Fruit fly (Drosophila melanogaster) whole organism, embryonic: ENCODE data around the gene CG14341.

Experiments used
- CG10147 ChIP-seq: fragments of 200-800 bp; sonication (Bioruptor generic); optimal IDR thresholded peaks from 2 replicates; lab custom pipeline; 2019; ENCODE audit warnings: missing biosample characterization, mild to moderate bottlenecking, missing genetic modification characterization, moderate library complexity
- CG10267 ChIP-seq: fragments of 200-800 bp; sonication (Bioruptor generic); optimal IDR thresholded peaks from 2 replicates; lab custom pipeline; 2018; ENCODE audit warnings: missing biosample characterization, mild to moderate bottlenecking, missing genetic modification characterization, moderate library complexity
- CG12155 ChIP-seq: fragments of 200-800 bp; sonication (Bioruptor generic); optimal IDR thresholded peaks from 3 replicates; lab custom pipeline; 2016; ENCODE audit warnings: missing biosample characterization, missing genetic modification characterization
- CG12391 ChIP-seq: fragments of 200-800 bp; sonication (Bioruptor generic); optimal IDR thresholded peaks from 3 replicates; lab custom pipeline; 2018; ENCODE audit warnings: missing biosample characterization, mild to moderate bottlenecking, missing genetic modification characterization, moderate library complexity
- CG13123 ChIP-seq: fragments of 200-800 bp; sonication (Bioruptor generic); optimal IDR thresholded peaks from 2 replicates; lab custom pipeline; 2016; ENCODE audit warnings: missing biosample characterization, missing genetic modification characterization
- CG14014 ChIP-seq: fragments of 200-800 bp; sonication (Bioruptor generic); IDR thresholded peaks from 2 replicates; pipeline ENCODE4 v1.3.6; 2022; ENCODE audit warnings: missing biosample characterization, missing genetic modification characterization
- CG14667 ChIP-seq: fragments of 200-800 bp; sonication (Bioruptor generic); IDR thresholded peaks from 2 replicates; pipeline ENCODE4 v1.3.6; 2022; ENCODE audit warnings: missing biosample characterization, missing genetic modification characterization
- CG1647 ChIP-seq: fragments of 200-800 bp; sonication (Bioruptor generic); optimal IDR thresholded peaks from 3 replicates; lab custom pipeline; 2016; ENCODE audit warnings: missing biosample characterization, missing genetic modification characterization
- CG2199 ChIP-seq: fragments of 200-800 bp; sonication (Bioruptor generic); IDR thresholded peaks from 3 replicates; pipeline ENCODE4 v1.3.6; 2022; ENCODE audit warnings: missing biosample characterization, missing genetic modification characterization
- CG33213 ChIP-seq: fragments of 200-800 bp; sonication (Bioruptor generic); optimal IDR thresholded peaks from 3 replicates; lab custom pipeline; 2016; ENCODE audit warnings: missing biosample characterization, missing genetic modification characterization
- CG6654 ChIP-seq: fragments of 200-800 bp; sonication (Bioruptor generic); optimal IDR thresholded peaks from 2 replicates; lab custom pipeline; 2017; ENCODE audit warnings: missing biosample characterization, mild to moderate bottlenecking, missing genetic modification characterization
- CG6765 ChIP-seq: fragments of 200-800 bp; sonication (Bioruptor generic); optimal IDR thresholded peaks from 3 replicates; lab custom pipeline; 2017; ENCODE audit warnings: missing biosample characterization, mild to moderate bottlenecking, missing genetic modification characterization
- CG6813 ChIP-seq: fragments of 200-800 bp; sonication (Bioruptor generic); optimal IDR thresholded peaks from 2 replicates; lab custom pipeline; 2017; ENCODE audit warnings: missing biosample characterization, missing genetic modification characterization, mild to moderate bottlenecking, moderate library complexity, missing genetic modification reagents
- CG7987 ChIP-seq: fragments of 200-800 bp; sonication (Bioruptor generic); optimal IDR thresholded peaks from 2 replicates; lab custom pipeline; 2018; ENCODE audit warnings: missing biosample characterization, mild to moderate bottlenecking, missing genetic modification characterization, moderate library complexity
- CG8924 ChIP-seq: fragments of 200-800 bp; optimal IDR thresholded peaks from 3 replicates; lab custom pipeline; 2019; ENCODE audit warnings: missing biosample characterization, mild to moderate bottlenecking, missing genetic modification characterization, moderate library complexity
- CG9817 ChIP-seq: fragments of 200-800 bp; sonication (Bioruptor generic); optimal IDR thresholded peaks from 2 replicates; lab custom pipeline; 2018; ENCODE audit warnings: missing biosample characterization, mild to moderate bottlenecking, missing genetic modification characterization, moderate library complexity
- CrebB ChIP-seq: fragments of 200-800 bp; sonication (Bioruptor generic); optimal IDR thresholded peaks from 3 replicates; lab custom pipeline; 2018; ENCODE audit warnings: missing biosample characterization, mild to moderate bottlenecking, missing genetic modification characterization
- D ChIP-seq, 2 experiments: fragments of 200-800 bp in 1 of 2; fragments of >200 bp in 1 of 2; sonication (Bioruptor generic) in 1 of 2; optimal IDR thresholded peaks; 2 replicates in 1 of 2; 3 replicates in 1 of 2; lab custom pipeline; 2017; ENCODE audit warnings: mild to moderate bottlenecking in 1 of 2, missing biosample characterization in 1 of 2, missing genetic modification characterization in 1 of 2, missing genetic modification reagents in 1 of 2
- Doc2 ChIP-seq: fragments of 200-800 bp; sonication (Bioruptor generic); IDR thresholded peaks from 2 replicates; pipeline ENCODE4 v1.3.6; 2022; ENCODE audit warnings: missing biosample characterization, missing genetic modification characterization
- Ets65A ChIP-seq: fragments of 200-800 bp; sonication (Bioruptor generic); peaks from one replicate; lab custom pipeline; 2016; ENCODE audit warnings: missing biosample characterization, missing genetic modification characterization
- Hmr ChIP-seq: fragments of 200-800 bp; sonication (Bioruptor generic); optimal IDR thresholded peaks from 3 replicates; lab custom pipeline; 2017; ENCODE audit warnings: mild to moderate bottlenecking, missing biosample characterization, missing genetic modification reagents, missing genetic modification characterization
- Lpt ChIP-seq: fragments of >200 bp; optimal IDR thresholded peaks from 2 replicates; lab custom pipeline; 2018; ENCODE audit warnings: missing biosample characterization, missing genetic modification characterization
- Max ChIP-seq: fragments of 200-800 bp; sonication (Bioruptor generic); optimal IDR thresholded peaks from 2 replicates; lab custom pipeline; 2016; ENCODE audit warnings: missing biosample characterization, mild to moderate bottlenecking, missing genetic modification characterization
- Mes4 ChIP-seq: fragments of 200-800 bp; sonication (Bioruptor generic); optimal IDR thresholded peaks from 2 replicates; lab custom pipeline; 2016; ENCODE audit warnings: missing biosample characterization, missing genetic modification characterization
- NFAT ChIP-seq: fragments of 200-800 bp; sonication (Bioruptor generic); IDR thresholded peaks from 2 replicates; pipeline ENCODE4 v1.3.6; 2022; ENCODE audit warnings: missing biosample characterization, missing genetic modification characterization
- PHDP ChIP-seq: fragments of 200-800 bp; sonication (Bioruptor generic); optimal IDR thresholded peaks from 3 replicates; lab custom pipeline; 2018; ENCODE audit warnings: missing biosample characterization, mild to moderate bottlenecking, missing genetic modification characterization, moderate library complexity
- Stat92E ChIP-seq, 3 experiments: fragments of >200 bp in 2 of 3; fragments of 200-800 bp in 1 of 3; sonication (Bioruptor generic) in 1 of 3; optimal IDR thresholded peaks; 2 replicates each; lab custom pipeline; 2017 to 2019; ENCODE audit warnings: missing biosample characterization in 3 of 3, missing genetic modification characterization in 3 of 3, mild to moderate bottlenecking in 1 of 3, moderate library complexity in 1 of 3
- bab2 ChIP-seq: fragments of 200-800 bp; sonication (Bioruptor generic); optimal IDR thresholded peaks from 2 replicates; lab custom pipeline; 2016; ENCODE audit warnings: missing biosample characterization, missing genetic modification characterization
- bigmax ChIP-seq: fragments of 200-800 bp; sonication (Bioruptor generic); optimal IDR thresholded peaks from 2 replicates; lab custom pipeline; 2018; ENCODE audit warnings: missing biosample characterization, mild to moderate bottlenecking, missing genetic modification characterization
- btn ChIP-seq: fragments of 200-800 bp; sonication (Bioruptor generic); optimal IDR thresholded peaks from 2 replicates; lab custom pipeline; 2016; ENCODE audit warnings: missing biosample characterization, missing genetic modification characterization
- cad ChIP-seq: fragments of >200 bp; optimal IDR thresholded peaks from 2 replicates; lab custom pipeline; 2017; ENCODE audit warnings: missing biosample characterization, missing genetic modification characterization
- crp ChIP-seq, 2 experiments: fragments of 200-800 bp; sonication (Bioruptor generic); optimal IDR thresholded peaks; 2 replicates in 1 of 2; 3 replicates in 1 of 2; lab custom pipeline; 2017; ENCODE audit warnings: missing biosample characterization in 2 of 2, missing genetic modification characterization in 2 of 2, mild to moderate bottlenecking in 1 of 2, moderate library complexity in 1 of 2
- disco-r ChIP-seq: fragments of 200-800 bp; sonication (Bioruptor generic); optimal IDR thresholded peaks from 2 replicates; lab custom pipeline; 2016; ENCODE audit warnings: missing biosample characterization, missing genetic modification characterization
- dpn ChIP-seq, 2 experiments: fragments of 200-800 bp; sonication (Bioruptor generic); optimal IDR thresholded peaks; 3 replicates each; lab custom pipeline; 2016; ENCODE audit warnings: missing biosample characterization in 2 of 2, missing genetic modification characterization in 2 of 2
- gem ChIP-seq: fragments of 200-800 bp; sonication (Bioruptor generic); optimal IDR thresholded peaks from 2 replicates; lab custom pipeline; 2019; ENCODE audit warnings: missing biosample characterization, mild to moderate bottlenecking, missing genetic modification characterization, moderate library complexity
- grau ChIP-seq: fragments of 200-800 bp; optimal IDR thresholded peaks from 3 replicates; lab custom pipeline; 2019; ENCODE audit warnings: missing biosample characterization, mild to moderate bottlenecking, missing genetic modification characterization, moderate library complexity
- lilli ChIP-seq: fragments of 200-800 bp; sonication (Bioruptor generic); optimal IDR thresholded peaks from 3 replicates; lab custom pipeline; 2016; ENCODE audit warnings: missing biosample characterization, missing genetic modification characterization
- org-1 ChIP-seq: fragments of 200-800 bp; sonication (Bioruptor generic); optimal IDR thresholded peaks from 2 replicates; lab custom pipeline; 2017; ENCODE audit warnings: missing biosample characterization, missing genetic modification characterization
- peb ChIP-seq: fragments of 200-800 bp; sonication (Bioruptor generic); IDR thresholded peaks from 2 replicates; pipeline ENCODE4 v1.3.6; 2022; ENCODE audit warnings: missing biosample characterization, missing genetic modification characterization
- row ChIP-seq: fragments of 200-800 bp; sonication (Bioruptor generic); IDR thresholded peaks from 3 replicates; pipeline ENCODE4 v1.3.6; 2022; ENCODE audit warnings: missing biosample characterization, missing genetic modification characterization
- sc ChIP-seq, 3 experiments: fragments of >200 bp in 2 of 3; fragments of 200-800 bp in 1 of 3; sonication (Bioruptor generic) in 1 of 3; optimal IDR thresholded peaks; 2 replicates in 2 of 3; 3 replicates in 1 of 3; lab custom pipeline; 2017; ENCODE audit warnings: mild to moderate bottlenecking in 1 of 3, missing biosample characterization in 1 of 3, missing genetic modification characterization in 1 of 3, missing genetic modification reagents in 1 of 3
- shn ChIP-seq: fragments of 200-800 bp; sonication (Bioruptor generic); optimal IDR thresholded peaks from 3 replicates; lab custom pipeline; 2016; ENCODE audit warnings: missing biosample characterization, missing genetic modification characterization
- sima ChIP-seq: fragments of 200-800 bp; sonication (Bioruptor generic); optimal IDR thresholded peaks from 2 replicates; lab custom pipeline; 2016; ENCODE audit warnings: missing biosample characterization, missing genetic modification characterization
- stc ChIP-seq: fragments of 200-800 bp; sonication (Bioruptor generic); IDR thresholded peaks from 2 replicates; pipeline ENCODE4 v1.3.6; 2022; ENCODE audit warnings: missing biosample characterization, missing genetic modification characterization
- tin ChIP-seq: fragments of 200-800 bp; sonication (Bioruptor generic); optimal IDR thresholded peaks from 3 replicates; lab custom pipeline; 2016; ENCODE audit warnings: missing biosample characterization, missing genetic modification characterization
- tio ChIP-seq: fragments of 200-800 bp; sonication (Bioruptor generic); optimal IDR thresholded peaks from 2 replicates; lab custom pipeline; 2017; ENCODE audit warnings: missing biosample characterization, missing genetic modification characterization, inconsistent platforms
- zf30C ChIP-seq: fragments of 200-800 bp; sonication (Bioruptor generic); optimal IDR thresholded peaks from 3 replicates; lab custom pipeline; 2018; ENCODE audit warnings: missing biosample characterization, mild to moderate bottlenecking, missing genetic modification characterization

Gene CG14341

DNA sequence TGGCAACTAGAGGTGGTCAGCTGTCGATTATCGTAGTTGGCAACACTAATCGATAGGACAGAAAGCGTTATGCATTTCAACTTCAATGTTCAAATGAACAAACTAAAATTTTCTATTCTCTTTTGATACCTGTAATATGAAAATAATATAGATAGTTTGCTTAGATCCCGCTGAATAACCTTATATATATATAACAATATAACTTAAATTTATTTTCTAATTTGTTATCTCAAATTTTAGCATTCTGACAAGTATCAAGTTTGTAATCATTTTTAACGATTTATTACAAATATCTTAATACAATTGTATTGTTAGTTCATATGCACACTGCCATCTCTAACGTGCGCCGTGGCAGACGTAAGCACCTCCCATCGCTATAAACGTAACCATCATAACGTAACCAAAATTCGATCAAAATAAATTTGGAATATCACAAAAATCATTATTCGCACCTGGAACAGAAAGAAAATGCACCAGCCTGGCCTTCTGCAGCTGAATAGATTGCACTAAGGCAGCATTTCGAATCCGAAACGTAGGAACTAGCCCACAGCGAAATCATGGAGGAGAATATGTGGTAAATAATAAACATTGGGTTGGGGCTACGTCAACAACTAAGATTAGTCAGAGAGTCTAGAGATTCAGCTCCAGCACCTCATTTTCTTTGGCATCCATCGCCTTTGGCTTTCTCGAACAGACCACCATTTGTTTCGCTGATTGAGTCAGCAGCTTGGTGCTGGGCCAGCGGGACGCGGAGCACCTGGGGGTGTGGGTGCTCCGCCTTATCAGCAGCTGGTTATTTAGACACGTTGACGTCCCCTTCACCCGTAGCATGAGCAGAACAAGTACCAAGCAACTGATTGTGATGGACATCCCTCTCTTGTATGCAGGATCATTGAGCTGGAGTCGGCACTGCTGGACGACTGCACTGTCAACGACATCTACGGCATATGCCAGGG is 37.1 kb upstream of the CG14341 start, which contains the start of the genes Pino and TBC1D23 (continued):
- TF ChIP-seq row, result peak; percentile 86
- TF ChIP-seq CG12155 (GFP tag; lab: Kevin White, UChicago), result peak; percentile 72
- peak; percentile 69 for TF ChIP-seq tin (GFP tag; lab: Kevin White, UChicago)
- TF ChIP-seq sc (optimal IDR thresholded peaks at IDR 0.05; lab: Kevin White, UChicago), result no peak
- peak; percentile 48 for TF ChIP-seq sc (GFP tag; optimal IDR thresholded peaks at IDR 0.05; lab: Kevin White, UChicago)
- TF ChIP-seq sima (GFP tag; lab: Kevin White, UChicago), result no peak
- TF ChIP-seq cad (GFP tag; lab: Kevin White, UChicago), result no peak
- peak; percentile 78 for TF ChIP-seq lilli (GFP tag; lab: Kevin White, UChicago)
- peak; percentile 14 for TF ChIP-seq CrebB (tag; lab: Kevin White, UChicago)
- TF ChIP-seq CG7987 (GFP tag; lab: Kevin White, UChicago), result no peak
- no peak for TF ChIP-seq Mes4 (GFP tag; lab: Kevin White, UChicago)
- peak; percentile 71 for TF ChIP-seq PHDP (tag; lab: Kevin White, UChicago)
- TF ChIP-seq bab2 (GFP tag; lab: Kevin White, UChicago), result peak; percentile 62
- TF ChIP-seq Stat92E (GFP tag; optimal IDR thresholded peaks at IDR 0.05; lab: Kevin White, UChicago), result no peak
- TF ChIP-seq CG6765 (GFP tag; lab: Kevin White, UChicago), result no peak
- TF ChIP-seq CG8924 (tag; lab: Kevin White, UChicago), result peak; percentile 80
- peak; percentile 79 for TF ChIP-seq Hmr (GFP tag; lab: Kevin White, UChicago)
- TF ChIP-seq stc (GFP tag; lab: Robert Waterston, UW), result peak; percentile 21; the same call in 1 of the 2 replicates
- TF ChIP-seq btn (GFP tag; lab: Kevin White, UChicago), result no peak
- TF ChIP-seq peb (GFP tag; lab: Robert Waterston, UW), result no peak
- peak; percentile 43 to 79 for TF ChIP-seq dpn (GFP tag; optimal IDR thresholded peaks at IDR 0.05; lab: Kevin White, UChicago)
- no peak for TF ChIP-seq shn
- peak; percentile 70 for TF ChIP-seq NFAT (GFP tag; lab: Robert Waterston, UW)
- TF ChIP-seq CG12391 (tag; lab: Kevin White, UChicago), result peak; percentile 88
- no peak for TF ChIP-seq tio (GFP tag; lab: Kevin White, UChicago)
- TF ChIP-seq grau, result peak; percentile 80
- peak; percentile 14 for TF ChIP-seq CG33213 (GFP tag; lab: Kevin White, UChicago)
- no peak for TF ChIP-seq CG6654 (GFP tag; lab: Kevin White, UChicago)
- no peak for TF ChIP-seq Doc2
- TF ChIP-seq CG1647 (GFP tag; lab: Kevin White, UChicago), result peak; percentile 30
- no peak for TF ChIP-seq crp (GFP tag; optimal IDR thresholded peaks at IDR 0.05; lab: Kevin White, UChicago)
- TF ChIP-seq CG10267 (tag; lab: Kevin White, UChicago), result peak; percentile 67
- peak; percentile 29 for TF ChIP-seq Max (GFP tag; lab: Kevin White, UChicago)
- TF ChIP-seq org-1 (GFP tag; lab: Kevin White, UChicago), result peak; percentile 21
- peak; percentile 49 for TF ChIP-seq CG13123
- no peak for TF ChIP-seq CG6813 (GFP tag; lab: Kevin White, UChicago)
- TF ChIP-seq disco-r (GFP tag; lab: Kevin White, UChicago), result no peak
- TF ChIP-seq bigmax, result no peak
- peak; percentile 77 for TF ChIP-seq CG9817 (tag; lab: Kevin White, UChicago)
- TF ChIP-seq CG14014 (GFP tag; lab: Robert Waterston, UW), result peak; percentile 57; the same call in 1 of the 2 replicates
- TF ChIP-seq zf30C, result no peak
- TF ChIP-seq Lpt (GFP tag; lab: Kevin White, UChicago), result no peak
- TF ChIP-seq gem (tag; lab: Kevin White, UChicago), result peak; percentile 89
- no peak for TF ChIP-seq D (optimal IDR thresholded peaks at IDR 0.05; lab: Kevin White, UChicago)
- TF ChIP-seq D (GFP tag; optimal IDR thresholded peaks at IDR 0.05; lab: Kevin White, UChicago), result peak; percentile 45
- TF ChIP-seq CG14667 (GFP tag; lab: Robert Waterston, UW), result peak; percentile 58
- peak; percentile 36 for TF ChIP-seq CG10147 (GFP tag; lab: Kevin White, UChicago)
- TF ChIP-seq CG2199 (GFP tag; lab: Robert Waterston, UW), result no peak
- peak; percentile 94 for TF ChIP-seq Ets65A (GFP tag; lab: Kevin White, UChicago)
